Fruit fly (Drosophila melanogaster): ENCODE results near the gene CG3402.
A peak's percentile ranks its signal among the peaks of the same experiment; 100 is the strongest.

The CG3402 gene

DNA sequence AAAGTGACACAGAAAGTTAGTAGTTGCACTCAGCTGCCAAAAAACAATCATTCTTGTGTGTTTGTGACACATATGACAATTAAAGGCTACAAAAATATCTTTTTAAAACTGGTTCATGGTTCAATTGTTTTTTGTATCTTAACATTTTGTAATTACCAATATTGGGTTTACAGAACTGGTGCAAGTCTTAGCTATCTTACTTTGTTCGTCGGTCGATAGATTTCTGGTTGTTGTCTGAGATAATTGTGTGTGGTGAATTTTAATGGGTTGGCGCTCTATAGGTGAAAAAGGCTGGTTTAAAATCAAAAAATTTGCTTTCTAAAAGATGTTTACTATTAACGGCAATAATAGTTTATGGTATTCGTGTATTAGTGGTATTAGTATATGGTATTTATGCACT is 48.0 kb downstream of the CG3402 start (continued):
- TF ChIP-seq exex (tag; optimal IDR thresholded peaks at IDR 0.05) (peak; percentile 64), CG13287 (GFP tag; IDR thresholded peaks at IDR 0.05; ENCODE audit: partially characterized antibody) (peak; percentile 70), CG12155 (GFP tag; optimal IDR thresholded peaks at IDR 0.05) (no peak), bigmax (GFP tag; optimal IDR thresholded peaks at IDR 0.05) (no peak), Taf1 (GFP tag; IDR thresholded peaks at IDR 0.05) (no peak), tup (GFP tag; optimal IDR thresholded peaks at IDR 0.05) (no peak), CG4820 (GFP tag; optimal IDR thresholded peaks at IDR 0.05) (no peak), CG3995 (GFP tag; optimal IDR thresholded peaks at IDR 0.05) (no peak), gcm2 (GFP tag; optimal IDR thresholded peaks at IDR 0.05) (no peak), CG16779 (GFP tag; IDR thresholded peaks at IDR 0.05) (no peak), Dip2 (GFP tag; IDR thresholded peaks at IDR 0.05) (no peak), unc-4 (GFP tag; IDR thresholded peaks at IDR 0.05; ENCODE audit: partially characterized antibody) (peak; percentile 68), Antp (GFP tag; optimal IDR thresholded peaks at IDR 0.05) (no peak), CG6813 (GFP tag; optimal IDR thresholded peaks at IDR 0.05) (no peak), Sry-δ (GFP tag; optimal IDR thresholded peaks at IDR 0.05) (peak; percentile 22), az2 (GFP tag; optimal IDR thresholded peaks at IDR 0.05) (no peak), YL-1 (GFP tag; optimal IDR thresholded peaks at IDR 0.05) (no peak), ato (GFP tag; IDR thresholded peaks at IDR 0.05; ENCODE audit: partially characterized antibody) (0 out of 2 replicates have a peak, but pooled peaks have one; percentile 40), dysf (GFP tag; IDR thresholded peaks at IDR 0.05) (no peak), kah (GFP tag; optimal IDR thresholded peaks at IDR 0.05) (no peak), NFAT (GFP tag; IDR thresholded peaks at IDR 0.05) (no peak), amos (GFP tag; IDR thresholded peaks at IDR 0.05; ENCODE audit: partially characterized antibody) (peak; percentile 52; the same call in 1 of the 2 replicates), HHEX (GFP tag; optimal IDR thresholded peaks at IDR 0.05) (no peak), CG30431 (GFP tag; optimal IDR thresholded peaks at IDR 0.05) (no peak), Trl (optimal IDR thresholded peaks at IDR 0.05) (no peak), Trl (GFP tag; optimal IDR thresholded peaks at IDR 0.05) (no peak), Oaz (GFP tag; IDR thresholded peaks at IDR 0.05) (no peak), Bdp1 (GFP tag; optimal IDR thresholded peaks at IDR 0.05) (no peak), CG18262 (tag; optimal IDR thresholded peaks at IDR 0.05) (no peak), fd96Cb (tag; optimal IDR thresholded peaks at IDR 0.05) (no peak), CG10366 (GFP tag; IDR thresholded peaks at IDR 0.05) (no peak), sd (tag; optimal IDR thresholded peaks at IDR 0.05) (no peak), D (optimal IDR thresholded peaks at IDR 0.05) (no peak), D (GFP tag; optimal IDR thresholded peaks at IDR 0.05) (no peak), Bteb2 (GFP tag; optimal IDR thresholded peaks at IDR 0.05) (no peak), CG7556 (GFP tag; optimal IDR thresholded peaks at IDR 0.05) (no peak), CG8765 (GFP tag; IDR thresholded peaks at IDR 0.05) (no peak), Rx (GFP tag; IDR thresholded peaks at IDR 0.05) (no peak), CG6272 (GFP tag; IDR thresholded peaks at IDR 0.05) (no peak), dpn (GFP tag; optimal IDR thresholded peaks at IDR 0.05) (no peak), H2.0 (GFP tag; IDR thresholded peaks at IDR 0.05) (no peak), CG15514 (GFP tag; optimal IDR thresholded peaks at IDR 0.05) (peak; percentile 19), CG11085 (GFP tag; IDR thresholded peaks at IDR 0.05) (no peak), eve (GFP tag; optimal IDR thresholded peaks at IDR 0.05) (no peak), CG8281 (tag; optimal IDR thresholded peaks at IDR 0.05) (no peak), Opbp (GFP tag; IDR thresholded peaks at IDR 0.05; ENCODE audit: partially characterized antibody) (no peak), pros (GFP tag; optimal IDR thresholded peaks at IDR 0.05) (no peak), Camta (GFP tag; optimal IDR thresholded peaks at IDR 0.05) (no peak), Rfx (GFP tag; IDR thresholded peaks at IDR 0.05) (no peak), MTF-1 (GFP tag; optimal IDR thresholded peaks at IDR 0.05; ENCODE audit: borderline replicate concordance) (no peak), CG10565 (GFP tag; optimal IDR thresholded peaks at IDR 0.05) (no peak), fru (optimal IDR thresholded peaks at IDR 0.05) (no peak), CG8478 (optimal IDR thresholded peaks at IDR 0.05) (no peak)

All from whole organism, embryonic.